Worm (Caenorhabditis elegans) whole organism, mixed stage, embryonic: ENCODE measurements around the gene ceh-31.

ENCODE experiments used
- bed-3 ChIP-seq: fragments of 200-800 bp; sonication (Bioruptor generic); optimal IDR thresholded peaks from 3 replicates; lab custom pipeline; 2018; ENCODE audit warnings: mild to moderate bottlenecking, missing genetic modification characterization, moderate library complexity, missing compliant biosample characterization
- blmp-1 ChIP-seq: fragments of 150-350 bp; optimal IDR thresholded peaks from 2 replicates; lab custom pipeline; 2014; ENCODE audit warnings: missing biosample characterization, missing genetic modification characterization
- ceh-43 ChIP-seq: fragments of 200-800 bp; sonication (Bioruptor generic); optimal IDR thresholded peaks from 2 replicates; lab custom pipeline; 2018; ENCODE audit warnings: mild to moderate bottlenecking, missing genetic modification characterization, moderate library complexity, missing compliant biosample characterization
- ces-1 ChIP-seq: fragments of 150-350 bp; optimal IDR thresholded peaks from 2 replicates; lab custom pipeline; 2014; ENCODE audit warnings: missing biosample characterization, missing genetic modification reagents, missing genetic modification characterization
- cnd-1 ChIP-seq: fragments of 200-800 bp; sonication (Bioruptor generic); optimal IDR thresholded peaks from 2 replicates; lab custom pipeline; 2018; ENCODE audit warnings: mild to moderate bottlenecking, missing genetic modification characterization, missing compliant biosample characterization
- lsy-2 ChIP-seq: fragments of 150-350 bp; optimal IDR thresholded peaks from 2 replicates; lab custom pipeline; 2014; ENCODE audit warnings: missing biosample characterization, missing genetic modification characterization
- nhr-237 ChIP-seq: fragments of 150-350 bp; optimal IDR thresholded peaks from 2 replicates; lab custom pipeline; 2014; ENCODE audit warnings: missing biosample characterization, missing genetic modification characterization
- nhr-28 ChIP-seq: fragments of 150-350 bp; optimal IDR thresholded peaks from 2 replicates; lab custom pipeline; 2014; ENCODE audit warnings: missing biosample characterization, missing genetic modification characterization
- nhr-76 ChIP-seq: sonication (generic microtip); optimal IDR thresholded peaks from 2 replicates; lab custom pipeline; 2017; ENCODE audit warnings: missing biosample characterization, missing genetic modification characterization
- pha-4 ChIP-seq: fragments of 150-350 bp; optimal IDR thresholded peaks from 2 replicates; lab custom pipeline; 2018; ENCODE audit warnings: missing biosample characterization, missing genetic modification reagents, missing genetic modification characterization
- snpc-4 ChIP-seq: fragments of 150-350 bp; optimal IDR thresholded peaks from 2 replicates; lab custom pipeline; 2014; ENCODE audit warnings: missing biosample characterization, missing genetic modification characterization
- unc-62 ChIP-seq: fragments of 150-350 bp; optimal IDR thresholded peaks from 2 replicates; lab custom pipeline; 2014; ENCODE audit warnings: missing biosample characterization, missing genetic modification reagents, missing genetic modification characterization

- TF ChIP-seq ces-1 (GFP tag; lab: Kevin White, UChicago) (peak; percentile 48), cnd-1 (tag; lab: Kevin White, UChicago) (no peak), nhr-76 (tag; lab: Kevin White, UChicago) (no peak), unc-62 (no peak), lsy-2 (tag; lab: Kevin White, UChicago) (no peak), nhr-28 (tag; lab: Kevin White, UChicago) (no peak), pha-4 (tag; lab: Kevin White, UChicago) (no peak), nhr-237 (tag; lab: Kevin White, UChicago) (no peak), ceh-43 (GFP tag; lab: Kevin White, UChicago) (no peak), bed-3 (no peak), blmp-1 (tag; lab: Kevin White, UChicago) (no peak), snpc-4 (tag; lab: Kevin White, UChicago) (no peak)
Observed at ce11 chrX:3111066-3111465, 40.8 kb upstream of the ceh-31 start.
